Fruit fly (Drosophila melanogaster): Measurements from ENCODE around the gene Rga.

Rga gene

dm6 chr3R:5622985-5623630 is 10.2 kb upstream of the Rga start (continued):
- TF ChIP-seq CG2116 (GFP tag; optimal IDR thresholded peaks at IDR 0.05) (peak; percentile 40), CG6683 (GFP tag; optimal IDR thresholded peaks at IDR 0.05) (peak; percentile 70), CG17829 (tag; optimal IDR thresholded peaks at IDR 0.05) (peak; percentile 64), crol (GFP tag; IDR thresholded peaks at IDR 0.05) (no peak), TFAM (GFP tag; optimal IDR thresholded peaks at IDR 0.05) (peak; percentile 9), twi (tag; optimal IDR thresholded peaks at IDR 0.05) (peak; percentile 72), unc-4 (GFP tag; IDR thresholded peaks at IDR 0.05; ENCODE audit: partially characterized antibody) (no peak), CG6175 (GFP tag; IDR thresholded peaks at IDR 0.05) (no peak), tx (GFP tag; optimal IDR thresholded peaks at IDR 0.05) (no peak), CG14014 (GFP tag; IDR thresholded peaks at IDR 0.05) (no peak), dm (GFP tag; optimal IDR thresholded peaks at IDR 0.05) (peak; percentile 50), wdn (GFP tag; IDR thresholded peaks at IDR 0.05) (no peak), CG4730 (GFP tag; IDR thresholded peaks at IDR 0.05) (no peak), CG10274 (GFP tag; optimal IDR thresholded peaks at IDR 0.05) (peak; percentile 11), insv (GFP tag; optimal IDR thresholded peaks at IDR 0.05) (peak in 1 of 2 experiments; percentile 82), ind (GFP tag; optimal IDR thresholded peaks at IDR 0.05) (no peak), Dip3 (GFP tag; optimal IDR thresholded peaks at IDR 0.05) (no peak), CG10366 (GFP tag; IDR thresholded peaks at IDR 0.05) (no peak), B-H1 (GFP tag; IDR thresholded peaks at IDR 0.05) (no peak), CG10267 (tag; optimal IDR thresholded peaks at IDR 0.05) (peak; percentile 97), rib (GFP tag; IDR thresholded peaks at IDR 0.05) (no peak), tna (GFP tag; IDR thresholded peaks at IDR 0.05; ENCODE audit: partially characterized antibody) (no peak), oc (tag; optimal IDR thresholded peaks at IDR 0.05) (peak; percentile 76), CG7928 (GFP tag; optimal IDR thresholded peaks at IDR 0.05) (no peak), tll (GFP tag; optimal IDR thresholded peaks at IDR 0.05) (peak in 1 of 2 experiments; percentile 49), sim (GFP tag; IDR thresholded peaks at IDR 0.05) (no peak), CHES-1-like (GFP tag; optimal IDR thresholded peaks at IDR 0.05) (peak; percentile 74), CG34376 (GFP tag; optimal IDR thresholded peaks at IDR 0.05) (peak; percentile 86), CG3065 (GFP tag; optimal IDR thresholded peaks at IDR 0.05) (peak; percentile 26), CG16779 (GFP tag; IDR thresholded peaks at IDR 0.05) (no peak), Myb (GFP tag; optimal IDR thresholded peaks at IDR 0.05) (peak; percentile 19), nau (GFP tag; optimal IDR thresholded peaks at IDR 0.05) (peak; percentile 83), CG3838 (GFP tag; optimal IDR thresholded peaks at IDR 0.05) (peak; percentile 64), CG14441 (GFP tag; IDR thresholded peaks at IDR 0.05) (no peak), D19B (GFP tag; optimal IDR thresholded peaks at IDR 0.05) (no peak), CG10431 (GFP tag; optimal IDR thresholded peaks at IDR 0.05) (peak; percentile 96), kay (GFP tag; optimal IDR thresholded peaks at IDR 0.05) (peak; percentile 63), kni (GFP tag; optimal IDR thresholded peaks at IDR 0.05) (peak; percentile 96), nerfin-2 (GFP tag; IDR thresholded peaks at IDR 0.05; ENCODE audit: partially characterized antibody) (no peak), MBD-R2 (GFP tag; IDR thresholded peaks at IDR 0.05) (no peak), ac (GFP tag; optimal IDR thresholded peaks at IDR 0.05) (peak; percentile 88), Dref (GFP tag; IDR thresholded peaks at IDR 0.05) (no peak), CG1529 (GFP tag; optimal IDR thresholded peaks at IDR 0.05) (peak; percentile 79), Sox100B (GFP tag; optimal IDR thresholded peaks at IDR 0.05) (peak; percentile 81), Six4 (GFP tag; optimal IDR thresholded peaks at IDR 0.05) (peak; percentile 67), CG4707 (GFP tag; optimal IDR thresholded peaks at IDR 0.05) (peak; percentile 89), eyg (GFP tag; optimal IDR thresholded peaks at IDR 0.05) (peak; percentile 83), BtbVII (GFP tag; optimal IDR thresholded peaks at IDR 0.05) (peak; percentile 82), C15 (GFP tag; IDR thresholded peaks at IDR 0.05) (no peak), NK7.1 (GFP tag; optimal IDR thresholded peaks at IDR 0.05) (peak; percentile 75)

Data from whole organism, embryonic.